Fruit fly (Drosophila melanogaster) whole organism, embryonic: ENCODE measurements around the gene Lmpt.

Source experiments
- Aef1 ChIP-seq: fragments of 200-800 bp; sonication (Bioruptor generic); IDR thresholded peaks from 3 replicates; pipeline ENCODE4 v1.3.6; 2022; ENCODE audit warnings: missing biosample characterization, missing genetic modification characterization
- Atf3 ChIP-seq: fragments of 200-800 bp; sonication (Bioruptor generic); optimal IDR thresholded peaks from 3 replicates; lab custom pipeline; 2016; ENCODE audit warnings: missing biosample characterization, missing genetic modification characterization
- B-H1 ChIP-seq: fragments of 200-800 bp; sonication (Bioruptor generic); IDR thresholded peaks from 3 replicates; pipeline ENCODE4 v1.3.6; 2022; ENCODE audit warnings: missing biosample characterization, missing genetic modification characterization
- CG13123 ChIP-seq: fragments of 200-800 bp; sonication (Bioruptor generic); optimal IDR thresholded peaks from 2 replicates; lab custom pipeline; 2016; ENCODE audit warnings: missing biosample characterization, missing genetic modification characterization
- CG13424 ChIP-seq: fragments of 200-800 bp; sonication (Bioruptor generic); optimal IDR thresholded peaks from 2 replicates; lab custom pipeline; 2019; ENCODE audit warnings: missing biosample characterization, mild to moderate bottlenecking, missing genetic modification characterization, moderate library complexity
- CG1529 ChIP-seq: fragments of 200-800 bp; sonication (Bioruptor generic); optimal IDR thresholded peaks from 3 replicates; lab custom pipeline; 2018; ENCODE audit warnings: missing biosample characterization, missing genetic modification characterization
- CG1647 ChIP-seq: fragments of 200-800 bp; sonication (Bioruptor generic); optimal IDR thresholded peaks from 3 replicates; lab custom pipeline; 2016; ENCODE audit warnings: missing biosample characterization, missing genetic modification characterization
- CG17829 ChIP-seq: fragments of 200-800 bp; optimal IDR thresholded peaks from 2 replicates; lab custom pipeline; 2019; ENCODE audit warnings: missing biosample characterization, mild to moderate bottlenecking, missing genetic modification characterization, moderate library complexity
- CG18011 ChIP-seq: fragments of 200-800 bp; sonication (Bioruptor generic); optimal IDR thresholded peaks from 2 replicates; lab custom pipeline; 2017; ENCODE audit warnings: missing biosample characterization, missing genetic modification characterization, mild to moderate bottlenecking, moderate library complexity, missing genotype
- CG18476 ChIP-seq: fragments of 200-800 bp; sonication (Bioruptor generic); optimal IDR thresholded peaks from 2 replicates; lab custom pipeline; 2016; ENCODE audit warnings: missing biosample characterization, mild to moderate bottlenecking, missing genetic modification characterization
- CG18619 ChIP-seq: fragments of 200-800 bp; sonication (Bioruptor generic); optimal IDR thresholded peaks from 3 replicates; lab custom pipeline; 2017; ENCODE audit warnings: missing biosample characterization, mild to moderate bottlenecking, missing genetic modification characterization
- CG18764 ChIP-seq: fragments of 200-800 bp; sonication (Bioruptor generic); optimal IDR thresholded peaks from 3 replicates; lab custom pipeline; 2016; ENCODE audit warnings: missing biosample characterization, missing genetic modification characterization
- CG2875 ChIP-seq: fragments of 200-800 bp; sonication (Bioruptor generic); optimal IDR thresholded peaks from 2 replicates; lab custom pipeline; 2017; ENCODE audit warnings: missing biosample characterization, mild to moderate bottlenecking, missing genetic modification characterization, missing genetic modification reagents
- CG3065 ChIP-seq: fragments of 200-800 bp; sonication (Bioruptor generic); optimal IDR thresholded peaks from 2 replicates; lab custom pipeline; 2016; ENCODE audit warnings: missing biosample characterization, missing genetic modification characterization
- CG3838 ChIP-seq: fragments of 200-800 bp; sonication (Bioruptor generic); optimal IDR thresholded peaks from 3 replicates; lab custom pipeline; 2016; ENCODE audit warnings: missing biosample characterization, missing genetic modification characterization
- CG4617 ChIP-seq: fragments of 200-800 bp; sonication (Bioruptor generic); optimal IDR thresholded peaks from 3 replicates; lab custom pipeline; 2016; ENCODE audit warnings: missing biosample characterization, missing genetic modification characterization, borderline replicate concordance
- CG6254 ChIP-seq: fragments of 200-800 bp; sonication (Bioruptor generic); optimal IDR thresholded peaks from 3 replicates; lab custom pipeline; 2017; ENCODE audit warnings: mild to moderate bottlenecking, missing biosample characterization, missing genetic modification reagents, missing genetic modification characterization
- CG7928 ChIP-seq: fragments of 200-800 bp; sonication (Bioruptor generic); optimal IDR thresholded peaks from 2 replicates; lab custom pipeline; 2017; ENCODE audit warnings: missing biosample characterization, mild to moderate bottlenecking, missing genetic modification characterization
- CG8089 ChIP-seq: fragments of 200-800 bp; sonication (Bioruptor generic); optimal IDR thresholded peaks from 3 replicates; lab custom pipeline; 2016; ENCODE audit warnings: missing biosample characterization, missing genetic modification characterization
- CG8944 ChIP-seq: fragments of 200-800 bp; sonication (Bioruptor generic); optimal IDR thresholded peaks from 3 replicates; lab custom pipeline; 2016; ENCODE audit warnings: missing biosample characterization, missing genetic modification characterization
- Deaf1 ChIP-seq: fragments of 200-800 bp; optimal IDR thresholded peaks from 3 replicates; lab custom pipeline; 2019; ENCODE audit warnings: missing biosample characterization, mild to moderate bottlenecking, missing genetic modification characterization, moderate library complexity
- Doc2 ChIP-seq: fragments of 200-800 bp; sonication (Bioruptor generic); IDR thresholded peaks from 2 replicates; pipeline ENCODE4 v1.3.6; 2022; ENCODE audit warnings: missing biosample characterization, missing genetic modification characterization
- Dref ChIP-seq: fragments of 200-800 bp; sonication (Bioruptor generic); IDR thresholded peaks from 2 replicates; pipeline ENCODE4 v1.3.6; 2022; ENCODE audit warnings: missing biosample characterization, missing genetic modification characterization
- E2f2 ChIP-seq: fragments of 200-800 bp; sonication (Bioruptor generic); IDR thresholded peaks from 2 replicates; pipeline ENCODE4 v1.3.6; 2022; ENCODE audit warnings: missing biosample characterization, missing genetic modification characterization
- ERR ChIP-seq: fragments of 200-800 bp; sonication (Bioruptor generic); optimal IDR thresholded peaks from 2 replicates; lab custom pipeline; 2016; ENCODE audit warnings: missing biosample characterization, missing genetic modification characterization
- Elba2 ChIP-seq: fragments of 200-800 bp; sonication (Bioruptor generic); optimal IDR thresholded peaks from 3 replicates; lab custom pipeline; 2016; ENCODE audit warnings: missing biosample characterization, missing genetic modification characterization
- Fer3 ChIP-seq: fragments of 200-800 bp; sonication (Bioruptor generic); optimal IDR thresholded peaks from 2 replicates; lab custom pipeline; 2018; ENCODE audit warnings: missing biosample characterization, mild to moderate bottlenecking, missing genetic modification characterization, moderate library complexity
- Hey ChIP-seq: fragments of 200-800 bp; sonication (Bioruptor generic); optimal IDR thresholded peaks from 3 replicates; lab custom pipeline; 2018; ENCODE audit warnings: missing biosample characterization, mild to moderate bottlenecking, missing genetic modification characterization
- Hr51 ChIP-seq, 2 experiments: fragments of 200-800 bp; sonication (Bioruptor generic); optimal IDR thresholded peaks; 2 replicates in 1 of 2; 3 replicates in 1 of 2; lab custom pipeline; 2016 to 2018; ENCODE audit warnings: missing biosample characterization in 2 of 2, missing genetic modification characterization in 2 of 2, mild to moderate bottlenecking in 1 of 2, moderate library complexity in 1 of 2
- Kr ChIP-seq: fragments of 200-800 bp; sonication (Bioruptor generic); optimal IDR thresholded peaks from 2 replicates; lab custom pipeline; 2017; ENCODE audit warnings: missing biosample characterization, mild to moderate bottlenecking, missing genetic modification characterization
- MBD-R2 ChIP-seq: fragments of 200-800 bp; sonication (Bioruptor generic); IDR thresholded peaks from 2 replicates; pipeline ENCODE4 v1.3.6; 2022; ENCODE audit warnings: missing biosample characterization, missing genetic modification characterization
- Nf-YA ChIP-seq: fragments of 200-800 bp; sonication (Bioruptor generic); IDR thresholded peaks from 2 replicates; pipeline ENCODE4 v1.3.6; 2022; ENCODE audit warnings: missing biosample characterization, missing genetic modification characterization
- Poxn ChIP-seq: fragments of 200-800 bp; sonication (Bioruptor generic); IDR thresholded peaks from 2 replicates; pipeline ENCODE4 v1.3.6; 2022; ENCODE audit warnings: missing biosample characterization, missing genetic modification characterization
- Ptx1 ChIP-seq: fragments of 200-800 bp; sonication (Bioruptor generic); IDR thresholded peaks from 2 replicates; pipeline ENCODE4 v1.3.6; 2022; ENCODE audit warnings: missing biosample characterization, missing genetic modification characterization
- Scr ChIP-seq: fragments of 200-800 bp; sonication (Bioruptor generic); IDR thresholded peaks from 2 replicates; pipeline ENCODE4 v1.3.6; 2022; ENCODE audit warnings: missing biosample characterization, missing genetic modification characterization; ENCODE audit not compliant: partially characterized antibody
- YL-1 ChIP-seq: fragments of 200-800 bp; sonication (Bioruptor generic); optimal IDR thresholded peaks from 3 replicates; lab custom pipeline; 2017; ENCODE audit warnings: missing biosample characterization, mild to moderate bottlenecking, missing genetic modification characterization
- ac ChIP-seq: fragments of 200-800 bp; sonication (Bioruptor generic); optimal IDR thresholded peaks from 3 replicates; lab custom pipeline; 2017; ENCODE audit warnings: missing biosample characterization, mild to moderate bottlenecking, missing genetic modification characterization
- az2 ChIP-seq: fragments of 200-800 bp; sonication (Bioruptor generic); optimal IDR thresholded peaks from 3 replicates; lab custom pipeline; 2016; ENCODE audit warnings: missing biosample characterization, missing genetic modification characterization
- cato ChIP-seq: fragments of 200-800 bp; sonication (Bioruptor generic); optimal IDR thresholded peaks from 2 replicates; lab custom pipeline; 2016; ENCODE audit warnings: missing biosample characterization, missing genetic modification characterization, borderline replicate concordance
- ci ChIP-seq: fragments of 200-800 bp; sonication (Bioruptor generic); IDR thresholded peaks from 3 replicates; pipeline ENCODE4 v1.3.6; 2022; ENCODE audit warnings: missing biosample characterization, missing genetic modification characterization
- corto ChIP-seq: fragments of 200-800 bp; sonication (Bioruptor generic); optimal IDR thresholded peaks from 2 replicates; lab custom pipeline; 2016; ENCODE audit warnings: missing biosample characterization, mild to moderate bottlenecking, missing genetic modification characterization, moderate library complexity
- da ChIP-seq: fragments of 200-800 bp; sonication (Bioruptor generic); optimal IDR thresholded peaks from 2 replicates; lab custom pipeline; 2016; ENCODE audit warnings: missing biosample characterization, missing genetic modification characterization
- ewg ChIP-seq: fragments of 200-800 bp; sonication (Bioruptor generic); optimal IDR thresholded peaks from 3 replicates; lab custom pipeline; 2017; ENCODE audit warnings: mild to moderate bottlenecking, missing biosample characterization, missing genetic modification reagents, missing genetic modification characterization
- ken ChIP-seq: fragments of 200-800 bp; sonication (Bioruptor generic); IDR thresholded peaks from 3 replicates; pipeline ENCODE4 v1.3.6; 2022; ENCODE audit warnings: missing biosample characterization, missing genetic modification characterization
- lmd ChIP-seq: fragments of 200-800 bp; sonication (Bioruptor generic); IDR thresholded peaks from 2 replicates; pipeline ENCODE4 v1.3.6; 2022; ENCODE audit warnings: missing biosample characterization, missing genetic modification characterization
- mirr ChIP-seq: fragments of 200-800 bp; sonication (Bioruptor generic); optimal IDR thresholded peaks from 3 replicates; lab custom pipeline; 2018; ENCODE audit warnings: missing biosample characterization, mild to moderate bottlenecking, missing genetic modification characterization
- phol ChIP-seq: fragments of 200-800 bp; sonication (Bioruptor generic); optimal IDR thresholded peaks from 3 replicates; lab custom pipeline; 2018; ENCODE audit warnings: missing biosample characterization, mild to moderate bottlenecking, missing genetic modification characterization, moderate library complexity
- sc ChIP-seq, 3 experiments: fragments of >200 bp in 2 of 3; fragments of 200-800 bp in 1 of 3; sonication (Bioruptor generic) in 1 of 3; optimal IDR thresholded peaks; 2 replicates in 2 of 3; 3 replicates in 1 of 3; lab custom pipeline; 2017; ENCODE audit warnings: mild to moderate bottlenecking in 1 of 3, missing biosample characterization in 1 of 3, missing genetic modification characterization in 1 of 3, missing genetic modification reagents in 1 of 3
- sna ChIP-seq: fragments of 200-800 bp; sonication (Bioruptor generic); IDR thresholded peaks from 2 replicates; pipeline ENCODE4 v1.3.6; 2022; ENCODE audit warnings: missing biosample characterization, missing genetic modification characterization; ENCODE audit not compliant: partially characterized antibody
- tll ChIP-seq, 2 experiments: fragments of 200-800 bp in 1 of 2; fragments of >200 bp in 1 of 2; sonication (Bioruptor generic) in 1 of 2; optimal IDR thresholded peaks; 2 replicates each; lab custom pipeline; 2017 to 2019; ENCODE audit warnings: missing biosample characterization in 2 of 2, missing genetic modification characterization in 2 of 2, mild to moderate bottlenecking in 1 of 2, moderate library complexity in 1 of 2
- wor ChIP-seq: fragments of 200-800 bp; sonication (Bioruptor generic); IDR thresholded peaks from 2 replicates; pipeline ENCODE4 v1.3.6; 2022; ENCODE audit warnings: missing biosample characterization, missing genetic modification characterization

Lmpt gene

dm6 chr3L:16862958-16863357, 2.1 kb upstream of the Lmpt start, which contains the start of gene CG9951 (continued):
- no peak for TF ChIP-seq sna (GFP tag; lab: Robert Waterston, UW)
- no peak for TF ChIP-seq mirr (GFP tag; lab: Kevin White, UChicago)
- no peak for TF ChIP-seq ken (GFP tag; lab: Robert Waterston, UW)
- peak; percentile 19 for TF ChIP-seq phol (tag; lab: Kevin White, UChicago)
- no peak for TF ChIP-seq CG13424
- TF ChIP-seq MBD-R2 (GFP tag; lab: Robert Waterston, UW), result peak; percentile 84
- TF ChIP-seq Deaf1, result no peak
- TF ChIP-seq CG3838 (GFP tag; lab: Kevin White, UChicago), result no peak
- no peak for TF ChIP-seq az2
- no peak for TF ChIP-seq CG8944 (GFP tag; lab: Kevin White, UChicago)
- TF ChIP-seq CG18619 (GFP tag; lab: Kevin White, UChicago), result no peak
- TF ChIP-seq ac (GFP tag; lab: Kevin White, UChicago), result no peak
- no peak for TF ChIP-seq Aef1 (GFP tag; lab: Robert Waterston, UW)
- no peak for TF ChIP-seq CG1647 (GFP tag; lab: Kevin White, UChicago)
- no peak for TF ChIP-seq CG13123 (GFP tag; lab: Kevin White, UChicago)
- TF ChIP-seq Hr51 (GFP tag; optimal IDR thresholded peaks at IDR 0.05; lab: Kevin White, UChicago), result no peak
- TF ChIP-seq YL-1 (GFP tag; lab: Kevin White, UChicago), result peak; percentile 12
- TF ChIP-seq B-H1 (GFP tag; lab: Robert Waterston, UW), result no peak
- no peak for TF ChIP-seq lmd
- TF ChIP-seq CG6254, result no peak
- TF ChIP-seq ci, result no peak
- TF ChIP-seq Dref, result no peak
- TF ChIP-seq Kr (GFP tag; lab: Kevin White, UChicago), result no peak
- no peak for TF ChIP-seq wor (GFP tag; lab: Robert Waterston, UW)
- no peak for TF ChIP-seq CG3065 (GFP tag; lab: Kevin White, UChicago)
- TF ChIP-seq CG2875, result no peak
- TF ChIP-seq Doc2 (GFP tag; lab: Robert Waterston, UW), result no peak
- TF ChIP-seq CG7928 (GFP tag; lab: Kevin White, UChicago), result no peak
- peak; percentile 91 for TF ChIP-seq E2f2
- no peak for TF ChIP-seq Elba2 (GFP tag; lab: Kevin White, UChicago)
- TF ChIP-seq Poxn, result no peak
- TF ChIP-seq da (GFP tag; lab: Kevin White, UChicago), result no peak
- TF ChIP-seq Ptx1 (GFP tag; lab: Robert Waterston, UW), result no peak
- no peak for TF ChIP-seq corto (GFP tag; lab: Kevin White, UChicago)
- no peak for TF ChIP-seq cato (GFP tag; lab: Kevin White, UChicago)
- TF ChIP-seq ERR (GFP tag; lab: Kevin White, UChicago), result no peak
- no peak for TF ChIP-seq tll (GFP tag; optimal IDR thresholded peaks at IDR 0.05; lab: Kevin White, UChicago)
- no peak for TF ChIP-seq CG18011
- no peak for TF ChIP-seq CG8089 (GFP tag; lab: Kevin White, UChicago)
- TF ChIP-seq Nf-YA (GFP tag; lab: Robert Waterston, UW), result no peak
- TF ChIP-seq CG17829 (tag; lab: Kevin White, UChicago), result no peak
- TF ChIP-seq Scr (GFP tag; lab: Robert Waterston, UW), result no peak
- TF ChIP-seq Fer3, result no peak
- no peak for TF ChIP-seq CG18764 (GFP tag; lab: Kevin White, UChicago)
- no peak for TF ChIP-seq ewg (GFP tag; lab: Kevin White, UChicago)
- TF ChIP-seq CG18476 (GFP tag; lab: Kevin White, UChicago), result no peak
- TF ChIP-seq sc (optimal IDR thresholded peaks at IDR 0.05; lab: Kevin White, UChicago), result no peak
- no peak for TF ChIP-seq sc (GFP tag; optimal IDR thresholded peaks at IDR 0.05; lab: Kevin White, UChicago)
- no peak for TF ChIP-seq Atf3 (GFP tag; lab: Kevin White, UChicago)
- TF ChIP-seq Hey (tag; lab: Kevin White, UChicago), result no peak
- peak; percentile 65 for TF ChIP-seq CG4617
- no peak for TF ChIP-seq CG1529 (GFP tag; lab: Kevin White, UChicago)
